Worm (Caenorhabditis elegans): ENCODE data around the gene ctsa-4.1.

The ctsa-4.1 gene

DNA sequence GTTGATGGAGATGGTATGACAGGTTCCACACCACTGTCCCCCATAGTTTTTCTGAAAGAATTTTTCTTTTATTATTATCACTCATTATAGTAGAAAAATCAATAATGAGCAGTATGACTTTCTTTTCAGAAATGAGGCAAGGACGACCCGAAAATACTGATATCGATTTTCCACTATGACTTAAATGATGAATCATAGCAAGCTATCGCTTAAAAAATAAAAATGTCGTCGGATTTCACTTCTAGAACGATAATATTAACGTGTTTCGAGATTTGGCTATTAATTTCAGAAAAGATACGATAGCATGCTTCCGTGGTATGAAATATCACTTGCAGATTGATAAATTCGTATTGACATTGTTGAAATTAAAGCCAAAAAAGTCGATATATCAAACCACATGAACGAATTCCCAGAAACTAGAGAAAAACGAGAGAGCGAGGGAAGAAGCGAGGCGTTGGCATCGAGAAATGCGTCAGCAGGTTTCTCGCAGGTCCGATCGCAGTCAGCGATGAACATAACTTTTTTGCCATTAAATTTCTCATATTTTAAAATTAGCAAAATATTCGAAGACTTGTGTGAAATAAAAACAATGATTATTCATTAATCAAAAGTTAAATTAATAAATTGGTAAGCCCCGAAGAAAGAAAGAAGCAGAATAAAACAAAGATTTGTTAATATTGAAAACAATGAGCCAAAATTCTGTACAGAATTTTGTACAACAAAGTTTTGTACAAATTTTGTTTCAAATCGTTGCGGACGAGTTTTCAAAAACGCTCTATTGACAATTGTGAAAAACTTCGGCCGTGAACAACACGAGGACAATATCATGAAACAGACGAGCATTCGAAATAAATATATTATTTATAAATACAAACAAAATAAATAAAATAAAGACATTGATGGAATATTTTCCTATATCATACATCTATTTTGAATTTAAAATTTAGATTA lies 11.1 kb upstream of the ctsa-4.1 start, which contains the start of gene C32D5.11 (continued):
- TF ChIP-seq madf-6 (GFP tag; IDR thresholded peaks at IDR 0.05) (no peak), T26A5.8 (tag; optimal IDR thresholded peaks at IDR 0.05) (no peak), rec-8 (tag; optimal IDR thresholded peaks at IDR 0.05) (no peak), attf-5 (GFP tag; optimal IDR thresholded peaks at IDR 0.05) (peak; percentile 83), B0019.2 (GFP tag; conservative IDR thresholded peaks at IDR 0.05) (no peak), ceh-79 (tag; optimal IDR thresholded peaks at IDR 0.05) (no peak), lin-54 (GFP tag; optimal IDR thresholded peaks at IDR 0.05) (peak; percentile 33), ets-4 (GFP tag; optimal IDR thresholded peaks at IDR 0.05) (no peak), atf-7 (tag; optimal IDR thresholded peaks at IDR 0.05) (no peak), die-1 (tag; optimal IDR thresholded peaks at IDR 0.05) (no peak), let-607 (tag; optimal IDR thresholded peaks at IDR 0.05) (peak in 1 of 2 experiments; percentile 49), lin-40 (tag; optimal IDR thresholded peaks at IDR 0.05) (peak; percentile 55), rpc-1 (optimal IDR thresholded peaks at IDR 0.05) (no peak), rpc-1 (tag; optimal IDR thresholded peaks at IDR 0.05) (no peak), attf-6 (GFP tag; IDR thresholded peaks at IDR 0.05) (no peak), fkh-3 (tag; optimal IDR thresholded peaks at IDR 0.05) (no peak), madf-8 (GFP tag; conservative IDR thresholded peaks at IDR 0.05) (no peak), aptf-3 (GFP tag; IDR thresholded peaks at IDR 0.05) (no peak), rcor-1 (GFP tag; IDR thresholded peaks at IDR 0.05) (no peak), Y95B8A.8 (GFP tag; IDR thresholded peaks at IDR 0.05) (no peak), ceh-58 (GFP tag; IDR thresholded peaks at IDR 0.05) (no peak), attf-3 (GFP tag; conservative IDR thresholded peaks at IDR 0.05) (no peak), sea-2 (GFP tag; IDR thresholded peaks at IDR 0.05) (no peak), ceh-40 (GFP tag; IDR thresholded peaks at IDR 0.05) (no peak), pha-4 (tag; optimal IDR thresholded peaks at IDR 0.05) (no peak), Y79H2A.3 (GFP tag; conservative IDR thresholded peaks at IDR 0.05) (no peak), dpl-1 (GFP tag; optimal IDR thresholded peaks at IDR 0.05) (peak; percentile 22), Y53F4B.3 (GFP tag; IDR thresholded peaks at IDR 0.05) (no peak), nhr-80 (tag; optimal IDR thresholded peaks at IDR 0.05) (peak; percentile 40), unc-130 (GFP tag; optimal IDR thresholded peaks at IDR 0.05) (no peak), hsf-1 (GFP tag; IDR thresholded peaks at IDR 0.05) (no peak), hlh-26 (GFP tag; conservative IDR thresholded peaks at IDR 0.05) (no peak), Y53G8AR.9 (GFP tag; conservative IDR thresholded peaks at IDR 0.05) (no peak), ceh-27 (GFP tag; optimal IDR thresholded peaks at IDR 0.05) (peak; percentile 31), T07F8.4 (tag; optimal IDR thresholded peaks at IDR 0.05) (no peak), snpc-3.4 (tag; optimal IDR thresholded peaks at IDR 0.05) (no peak), F55B11.4 (tag; optimal IDR thresholded peaks at IDR 0.05; ENCODE audit: borderline replicate concordance, insufficient read depth) (no peak), F22D6.2 (tag; optimal IDR thresholded peaks at IDR 0.05) (no peak), hmg-1.2 (GFP tag; IDR thresholded peaks at IDR 0.05) (peak; percentile 69), ccch-3 (GFP tag; optimal IDR thresholded peaks at IDR 0.05) (no peak), Y56A3A.18 (GFP tag; IDR thresholded peaks at IDR 0.05) (no peak), nfyb-1 (GFP tag; IDR thresholded peaks at IDR 0.05) (0 out of 2 replicates have a peak, but pooled peaks have one; percentile 38), egl-18 (GFP tag; IDR thresholded peaks at IDR 0.05) (no peak), snpc-4 (GFP tag; optimal IDR thresholded peaks at IDR 0.05) (no peak), snpc-4 (tag; optimal IDR thresholded peaks at IDR 0.05) (no peak), K11D2.4 (GFP tag; IDR thresholded peaks at IDR 0.05) (no peak), F10E7.11 (tag; optimal IDR thresholded peaks at IDR 0.05) (no peak), ekl-4 (GFP tag; IDR thresholded peaks at IDR 0.05) (no peak)
